Worm (Caenorhabditis elegans) whole organism, late embryonic: ENCODE results near the gene try-10.

Source experiments
- C08G9.2 ChIP-seq: sonication (generic microtip); optimal IDR thresholded peaks from 2 replicates; lab custom pipeline; 2016; ENCODE audit warnings: mild to moderate bottlenecking, missing genetic modification characterization, moderate library complexity, missing compliant biosample characterization
- C38D4.7 ChIP-seq: fragments of 200-800 bp; sonication (Bioruptor generic); optimal IDR thresholded peaks from 2 replicates; lab custom pipeline; 2018; ENCODE audit warnings: mild to moderate bottlenecking, missing genetic modification characterization, moderate library complexity, missing compliant biosample characterization
- F13H6.1 ChIP-seq: sonication (generic microtip); optimal IDR thresholded peaks from 2 replicates; lab custom pipeline; 2016; ENCODE audit warnings: missing genetic modification characterization, missing compliant biosample characterization
- K02D7.2 ChIP-seq: sonication (generic microtip); optimal IDR thresholded peaks from 2 replicates; lab custom pipeline; 2017; ENCODE audit warnings: mild to moderate bottlenecking, missing genetic modification characterization, missing compliant biosample characterization
- K09A11.1 ChIP-seq: sonication (generic microtip); optimal IDR thresholded peaks from 2 replicates; lab custom pipeline; 2017; ENCODE audit warnings: antibody characterized with exemption, mild to moderate bottlenecking, missing genetic modification characterization, missing compliant biosample characterization; ENCODE audit not compliant: insufficient read depth
- T23F11.4 ChIP-seq: fragments of 200-800 bp; sonication (Bioruptor generic); optimal IDR thresholded peaks from 2 replicates; lab custom pipeline; 2018; ENCODE audit warnings: mild to moderate bottlenecking, missing genetic modification characterization, missing compliant biosample characterization
- ahr-1 ChIP-seq: sonication (generic microtip); optimal IDR thresholded peaks from 2 replicates; lab custom pipeline; 2016; ENCODE audit warnings: missing genetic modification characterization, missing compliant biosample characterization
- ceh-18 ChIP-seq: sonication (generic microtip); optimal IDR thresholded peaks from 2 replicates; lab custom pipeline; 2016; ENCODE audit warnings: missing genetic modification characterization, missing compliant biosample characterization
- ceh-19 ChIP-seq: fragments of 200-800 bp; sonication (Bioruptor generic); optimal IDR thresholded peaks from 2 replicates; lab custom pipeline; 2018; ENCODE audit warnings: mild to moderate bottlenecking, missing genetic modification characterization, missing compliant biosample characterization
- ceh-22 ChIP-seq: sonication (generic microtip); optimal IDR thresholded peaks from 2 replicates; lab custom pipeline; 2017; ENCODE audit warnings: missing biosample characterization, missing genetic modification characterization
- ceh-30 ChIP-seq: fragments of 150-350 bp; optimal IDR thresholded peaks from 2 replicates; lab custom pipeline; 2014; ENCODE audit warnings: missing biosample characterization, missing genetic modification characterization
- ceh-31 ChIP-seq: sonication (generic microtip); optimal IDR thresholded peaks from 2 replicates; lab custom pipeline; 2016; ENCODE audit warnings: missing genetic modification characterization, missing compliant biosample characterization
- ceh-34 ChIP-seq: sonication (generic microtip); optimal IDR thresholded peaks from 2 replicates; lab custom pipeline; 2016; ENCODE audit warnings: mild to moderate bottlenecking, missing genetic modification characterization, missing compliant biosample characterization
- ceh-48 ChIP-seq: sonication (generic microtip); optimal IDR thresholded peaks from 2 replicates; lab custom pipeline; 2016; ENCODE audit warnings: missing genetic modification characterization, inconsistent platforms, missing compliant biosample characterization
- ceh-6 ChIP-seq: fragments of 200-800 bp; sonication (Bioruptor generic); optimal IDR thresholded peaks from 2 replicates; lab custom pipeline; 2018; ENCODE audit warnings: mild to moderate bottlenecking, missing genetic modification characterization, missing compliant biosample characterization
- dmd-4 ChIP-seq: sonication (generic microtip); optimal IDR thresholded peaks from 2 replicates; lab custom pipeline; 2016; ENCODE audit warnings: borderline replicate concordance, missing genetic modification characterization, missing compliant biosample characterization
- dve-1 ChIP-seq: sonication (generic microtip); optimal IDR thresholded peaks from 2 replicates; lab custom pipeline; 2017; ENCODE audit warnings: antibody characterized with exemption, mild to moderate bottlenecking, missing genetic modification characterization, missing compliant biosample characterization
- elt-4 ChIP-seq: sonication (generic microtip); optimal IDR thresholded peaks from 2 replicates; lab custom pipeline; 2016; ENCODE audit warnings: missing genetic modification characterization, missing compliant biosample characterization
- eyg-1 ChIP-seq: sonication (generic microtip); optimal IDR thresholded peaks from 2 replicates; lab custom pipeline; 2016; ENCODE audit warnings: missing genotype, missing genetic modification characterization, missing compliant biosample characterization
- fax-1 ChIP-seq: sonication (generic microtip); optimal IDR thresholded peaks from 2 replicates; lab custom pipeline; 2016; ENCODE audit warnings: missing genotype, missing genetic modification characterization, missing compliant biosample characterization
- fkh-6 ChIP-seq: sonication (generic microtip); optimal IDR thresholded peaks from 2 replicates; lab custom pipeline; 2016; ENCODE audit warnings: missing genetic modification characterization, missing compliant biosample characterization
- gmeb-2 ChIP-seq: sonication (generic microtip); optimal IDR thresholded peaks from 2 replicates; lab custom pipeline; 2016; ENCODE audit warnings: missing genetic modification characterization, inconsistent platforms, missing compliant biosample characterization
- hlh-13 ChIP-seq: fragments of 200-800 bp; sonication (Bioruptor generic); optimal IDR thresholded peaks from 2 replicates; lab custom pipeline; 2018; ENCODE audit warnings: mild to moderate bottlenecking, missing genetic modification characterization, missing compliant biosample characterization
- hlh-15 ChIP-seq: sonication (generic microtip); optimal IDR thresholded peaks from 2 replicates; lab custom pipeline; 2016; ENCODE audit warnings: missing genetic modification characterization, missing compliant biosample characterization
- hlh-30 ChIP-seq: sonication (generic microtip); optimal IDR thresholded peaks from 2 replicates; lab custom pipeline; 2017; ENCODE audit warnings: antibody characterized with exemption, missing genetic modification characterization, missing compliant biosample characterization; ENCODE audit not compliant: insufficient read depth
- hlh-8 ChIP-seq: sonication (generic microtip); optimal IDR thresholded peaks from 2 replicates; lab custom pipeline; 2016; ENCODE audit warnings: missing genotype, missing genetic modification characterization, missing compliant biosample characterization
- mec-3 ChIP-seq: sonication (generic microtip); optimal IDR thresholded peaks from 2 replicates; lab custom pipeline; 2016; ENCODE audit warnings: borderline replicate concordance, missing genetic modification characterization, missing compliant biosample characterization
- nfya-1 ChIP-seq: sonication (generic microtip); optimal IDR thresholded peaks from 2 replicates; lab custom pipeline; 2017; ENCODE audit warnings: missing genetic modification characterization, mild to moderate bottlenecking, missing compliant biosample characterization, antibody characterized with exemption, moderate library complexity
- nhr-11 ChIP-seq: fragments of 150-350 bp; optimal IDR thresholded peaks from 2 replicates; lab custom pipeline; 2014; ENCODE audit warnings: missing biosample characterization, missing genetic modification characterization
- odd-2 ChIP-seq: sonication (generic microtip); optimal IDR thresholded peaks from 2 replicates; lab custom pipeline; 2017; ENCODE audit warnings: antibody characterized with exemption, mild to moderate bottlenecking, missing genetic modification characterization, missing compliant biosample characterization
- pag-3 ChIP-seq: sonication (generic microtip); optimal IDR thresholded peaks from 2 replicates; lab custom pipeline; 2016; ENCODE audit warnings: missing compliant biosample characterization, missing genetic modification characterization, borderline replicate concordance
- pha-2 ChIP-seq: sonication (generic microtip); optimal IDR thresholded peaks from 2 replicates; lab custom pipeline; 2017; ENCODE audit warnings: mild to moderate bottlenecking, missing genetic modification characterization, missing compliant biosample characterization
- pha-4 ChIP-seq: fragments of 150-350 bp; optimal IDR thresholded peaks from 2 replicates; lab custom pipeline; 2018; ENCODE audit warnings: missing biosample characterization, missing genetic modification reagents, missing genetic modification characterization
- pros-1 ChIP-seq: fragments of 150-350 bp; optimal IDR thresholded peaks from 2 replicates; lab custom pipeline; 2014; ENCODE audit warnings: missing biosample characterization, missing genetic modification reagents, missing genetic modification characterization
- sox-4 ChIP-seq: sonication (generic microtip); optimal IDR thresholded peaks from 2 replicates; lab custom pipeline; 2017; ENCODE audit warnings: mild to moderate bottlenecking, missing genetic modification characterization, inconsistent platforms, missing compliant biosample characterization
- syd-9 ChIP-seq: sonication (generic microtip); optimal IDR thresholded peaks from 2 replicates; lab custom pipeline; 2016; ENCODE audit warnings: mild to moderate bottlenecking, missing genetic modification characterization, moderate library complexity, missing compliant biosample characterization
- tbx-7 ChIP-seq: sonication (generic microtip); optimal IDR thresholded peaks from 2 replicates; lab custom pipeline; 2016; ENCODE audit warnings: missing genotype, missing genetic modification characterization, missing compliant biosample characterization
- ttx-3 ChIP-seq: sonication (generic microtip); optimal IDR thresholded peaks from 2 replicates; lab custom pipeline; 2016; ENCODE audit warnings: missing genetic modification reagents, missing genetic modification characterization, missing compliant biosample characterization
- unc-3 ChIP-seq, 2 experiments: fragments of 200-800 bp in 1 of 2; sonication (Bioruptor generic) in 1 of 2; sonication (generic microtip) in 1 of 2; conservative IDR thresholded peaks in 1 of 2; optimal IDR thresholded peaks in 1 of 2; 2 replicates each; pipeline versions ENCODE4 v1.3.6 to Lab custom; 2016 to 2022; ENCODE audit warnings: missing compliant biosample characterization in 2 of 2, missing genetic modification characterization in 2 of 2, missing genetic modification reagents in 1 of 2
- unc-86 ChIP-seq: sonication (generic microtip); optimal IDR thresholded peaks from 2 replicates; lab custom pipeline; 2016; ENCODE audit warnings: missing genetic modification characterization, missing compliant biosample characterization

The try-10 gene

DNA sequence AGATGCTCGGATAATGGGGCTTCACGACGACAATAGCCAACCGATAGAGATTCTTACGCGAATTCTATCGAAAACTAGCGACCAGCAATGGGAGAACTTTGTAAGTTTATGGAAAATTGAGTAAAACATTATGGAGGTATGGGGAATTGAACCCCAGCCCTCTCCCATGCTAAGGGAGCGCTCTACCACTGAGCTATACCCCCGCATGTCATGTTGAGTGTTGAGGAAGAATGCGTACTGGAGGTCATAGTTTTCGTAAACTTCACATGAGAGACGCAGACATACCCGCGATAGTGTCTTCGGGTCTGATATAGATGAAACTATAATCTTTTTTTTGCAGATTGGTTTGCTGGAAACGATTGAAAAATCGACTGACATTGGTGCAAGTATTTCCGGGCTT, 9.7 kb downstream of the try-10 start (continued):
- peak; percentile 66 for TF ChIP-seq pag-3 (tag; lab: Kevin White, UChicago)
- TF ChIP-seq elt-4 (tag; lab: Kevin White, UChicago), result no peak
- TF ChIP-seq unc-86 (tag; lab: Kevin White, UChicago), result peak; percentile 85
- peak; percentile 27 for TF ChIP-seq hlh-15 (tag; lab: Kevin White, UChicago)
- peak; percentile 86 for TF ChIP-seq K02D7.2 (tag; lab: Kevin White, UChicago)
- peak; percentile 76 for TF ChIP-seq dve-1
- TF ChIP-seq ceh-22, result no peak
- peak; percentile 83 for TF ChIP-seq ceh-19 (GFP tag; lab: Kevin White, UChicago)
- peak; percentile 47 for TF ChIP-seq nfya-1 (tag; lab: Kevin White, UChicago)
- TF ChIP-seq syd-9 (tag; lab: Kevin White, UChicago), result peak; percentile 86
- TF ChIP-seq hlh-30 (tag; lab: Kevin White, UChicago), result peak; percentile 12
- peak; percentile 84 for TF ChIP-seq T23F11.4 (GFP tag; lab: Kevin White, UChicago)
- peak; percentile 83 for TF ChIP-seq ceh-6 (GFP tag; lab: Kevin White, UChicago)
- TF ChIP-seq ceh-31, result peak; percentile 67
- peak; percentile 82 for TF ChIP-seq ceh-18 (tag; lab: Kevin White, UChicago)
- peak; percentile 87 for TF ChIP-seq fkh-6 (tag; lab: Kevin White, UChicago)
- TF ChIP-seq hlh-13 (GFP tag; lab: Kevin White, UChicago), result peak; percentile 78
- TF ChIP-seq odd-2, result peak; percentile 11
- TF ChIP-seq ttx-3 (tag; lab: Kevin White, UChicago), result peak; percentile 74
- TF ChIP-seq tbx-7 (tag; lab: Kevin White, UChicago), result peak; percentile 1
- TF ChIP-seq eyg-1 (tag; lab: Kevin White, UChicago), result peak; percentile 65
- peak; percentile 75 for TF ChIP-seq hlh-8 (tag; lab: Kevin White, UChicago)
- TF ChIP-seq dmd-4 (tag; lab: Kevin White, UChicago), result peak; percentile 82
- TF ChIP-seq gmeb-2 (tag; lab: Kevin White, UChicago), result peak; percentile 80
- peak; percentile 86 for TF ChIP-seq fax-1 (tag; lab: Kevin White, UChicago)
- peak; percentile 83 for TF ChIP-seq C08G9.2 (tag; lab: Kevin White, UChicago)
- TF ChIP-seq ceh-30 (tag; lab: Kevin White, UChicago), result no peak
- TF ChIP-seq pros-1 (tag; lab: Kevin White, UChicago), result peak; percentile 52
- peak; percentile 71 for TF ChIP-seq ceh-48 (tag; lab: Kevin White, UChicago)
- TF ChIP-seq F13H6.1 (tag; lab: Kevin White, UChicago), result peak; percentile 83
- TF ChIP-seq mec-3 (tag; lab: Kevin White, UChicago), result no peak
- TF ChIP-seq pha-2 (tag; lab: Kevin White, UChicago), result peak; percentile 67
- TF ChIP-seq pha-4 (tag; lab: Kevin White, UChicago), result no peak
- TF ChIP-seq ceh-34 (tag; lab: Kevin White, UChicago), result peak; percentile 86
- TF ChIP-seq K09A11.1 (tag; lab: Kevin White, UChicago), result peak; percentile 68
- peak; percentile 89 for TF ChIP-seq sox-4 (tag; lab: Kevin White, UChicago)

ce11 chrV:13002070-13002469, 11.0 kb downstream of the try-10 start, which contains the start of gene inft-2:
TSS of gene inft-2 (plus strand) at chrV:13002317.
- TF ChIP-seq hlh-30 (tag; lab: Kevin White, UChicago) (no peak), fkh-6 (tag; lab: Kevin White, UChicago) (no peak), nhr-11 (tag; lab: Kevin White, UChicago) (no peak), C38D4.7 (GFP tag; lab: Kevin White, UChicago) (no peak), T23F11.4 (GFP tag; lab: Kevin White, UChicago) (no peak), unc-86 (tag; lab: Kevin White, UChicago) (no peak), ahr-1 (tag; lab: Kevin White, UChicago) (no peak), ceh-30 (tag; lab: Kevin White, UChicago) (no peak), unc-3 (GFP tag; conservative IDR thresholded peaks at IDR 0.05; lab: Robert Waterston, UW) (no peak), unc-3 (tag; optimal IDR thresholded peaks at IDR 0.05; lab: Kevin White, UChicago) (no peak)
